Worm (Caenorhabditis elegans) whole organism, L3 larva: ENCODE results near the gene Y79H2A.2.

Source experiments
- aly-2 ChIP-seq: fragments of 150-350 bp; optimal IDR thresholded peaks from 2 replicates; lab custom pipeline; 2014; ENCODE audit warnings: missing biosample characterization, missing genetic modification characterization
- ceh-82 ChIP-seq: fragments of 150-350 bp; optimal IDR thresholded peaks from 2 replicates; lab custom pipeline; 2014; ENCODE audit warnings: missing biosample characterization, missing genetic modification characterization
- egl-27 ChIP-seq: sonication (generic microtip); optimal IDR thresholded peaks from 4 replicates; lab custom pipeline; 2017; ENCODE audit warnings: missing biosample characterization, missing genetic modification reagents, missing genetic modification characterization
- elt-1 ChIP-seq: fragments of 150-350 bp; optimal IDR thresholded peaks from 2 replicates; lab custom pipeline; 2014; ENCODE audit warnings: missing biosample characterization, missing genetic modification characterization
- elt-2 ChIP-seq: sonication (generic microtip); optimal IDR thresholded peaks from 2 replicates; lab custom pipeline; 2016; ENCODE audit warnings: missing genetic modification reagents, mild to moderate bottlenecking, missing genetic modification characterization, missing compliant biosample characterization
- hmg-11 ChIP-seq: sonication (generic microtip); optimal IDR thresholded peaks from 2 replicates; lab custom pipeline; 2016; ENCODE audit warnings: missing genetic modification characterization, missing compliant biosample characterization
- jun-1 ChIP-seq: fragments of 150-350 bp; optimal IDR thresholded peaks from 2 replicates; lab custom pipeline; 2014; ENCODE audit warnings: missing biosample characterization, missing genetic modification reagents, missing genetic modification characterization
- lin-15B ChIP-seq: fragments of 150-350 bp; optimal IDR thresholded peaks from 2 replicates; lab custom pipeline; 2014; ENCODE audit warnings: missing biosample characterization, missing genetic modification characterization
- lin-39 ChIP-seq: fragments of 150-350 bp; optimal IDR thresholded peaks from 2 replicates; lab custom pipeline; 2018; ENCODE audit warnings: missing biosample characterization, missing genetic modification reagents, missing genetic modification characterization
- nfya-1 ChIP-seq: sonication (generic microtip); optimal IDR thresholded peaks from 2 replicates; lab custom pipeline; 2017; ENCODE audit warnings: missing genetic modification characterization, mild to moderate bottlenecking, missing compliant biosample characterization, antibody characterized with exemption, moderate library complexity; ENCODE audit not compliant: insufficient read depth
- nhr-11 ChIP-seq: fragments of 150-350 bp; optimal IDR thresholded peaks from 2 replicates; lab custom pipeline; 2014; ENCODE audit warnings: missing biosample characterization, missing genetic modification characterization
- nhr-12 ChIP-seq: fragments of 150-350 bp; optimal IDR thresholded peaks from 2 replicates; lab custom pipeline; 2014; ENCODE audit warnings: missing biosample characterization, missing genetic modification characterization
- nhr-25 ChIP-seq: sonication (generic microtip); optimal IDR thresholded peaks from 2 replicates; lab custom pipeline; 2017; ENCODE audit warnings: missing biosample characterization, missing genetic modification characterization
- nhr-28 ChIP-seq: fragments of 150-350 bp; optimal IDR thresholded peaks from 2 replicates; lab custom pipeline; 2014; ENCODE audit warnings: missing biosample characterization, missing genetic modification characterization
- nhr-77 ChIP-seq: fragments of 150-350 bp; optimal IDR thresholded peaks from 2 replicates; lab custom pipeline; 2014; ENCODE audit warnings: missing biosample characterization, missing genetic modification characterization
- pha-4 ChIP-seq: fragments of 150-350 bp; optimal IDR thresholded peaks from 2 replicates; lab custom pipeline; 2014; ENCODE audit warnings: missing biosample characterization, missing genetic modification reagents, missing genetic modification characterization
- pqm-1 ChIP-seq: fragments of 150-350 bp; optimal IDR thresholded peaks from 2 replicates; lab custom pipeline; 2017; ENCODE audit warnings: missing biosample characterization, missing genetic modification characterization, inconsistent platforms
- sea-2 ChIP-seq: fragments of 150-350 bp; sonication (generic microtip); optimal IDR thresholded peaks from 4 replicates; lab custom pipeline; 2014; ENCODE audit warnings: missing biosample characterization, missing genetic modification reagents, missing genetic modification characterization
- snpc-4 ChIP-seq: fragments of 150-350 bp; optimal IDR thresholded peaks from 2 replicates; lab custom pipeline; 2014; ENCODE audit warnings: missing biosample characterization, missing genetic modification characterization
- tbx-2 ChIP-seq: sonication (generic microtip); optimal IDR thresholded peaks from 2 replicates; lab custom pipeline; 2016; ENCODE audit warnings: mild to moderate bottlenecking, missing genetic modification characterization, missing compliant biosample characterization

The Y79H2A.2 gene

ce11 chrIII:11985066-11985465, 45.5 kb downstream of the Y79H2A.2 start:
- TF ChIP-seq elt-1 (tag; lab: Kevin White, UChicago) (no peak), tbx-2 (no peak), ceh-82 (no peak), nhr-77 (tag; lab: Kevin White, UChicago) (no peak), hmg-11 (no peak), lin-39 (no peak)
- TF ChIP-seq, all 47 proteins: peak for 0

- no peak for TF ChIP-seq nhr-12
- TF ChIP-seq aly-2 (tag; lab: Kevin White, UChicago) = no peak
- TF ChIP-seq snpc-4 (tag; lab: Kevin White, UChicago) = no peak
Observed at ce11 chrIII:11982474-11982873, 48.1 kb downstream of the Y79H2A.2 start.

- TF ChIP-seq lin-15B (tag; lab: Kevin White, UChicago) (peak; percentile 87), lin-39 (peak; percentile 62), elt-2 (tag; lab: Kevin White, UChicago) (peak; percentile 13), nhr-28 (no peak), nfya-1 (peak; percentile 93), pha-4 (tag; lab: Kevin White, UChicago) (peak; percentile 50), sea-2 (no peak), nhr-25 (tag; lab: Kevin White, UChicago) (peak; percentile 2), nhr-11 (no peak), snpc-4 (tag; lab: Kevin White, UChicago) (peak; percentile 39), hmg-11 (peak; percentile 76)
- TF ChIP-seq, all 47 proteins: peak for 8
Observed at ce11 chrIII:11981539-11981938, 49.0 kb downstream of the Y79H2A.2 start.

DNA sequence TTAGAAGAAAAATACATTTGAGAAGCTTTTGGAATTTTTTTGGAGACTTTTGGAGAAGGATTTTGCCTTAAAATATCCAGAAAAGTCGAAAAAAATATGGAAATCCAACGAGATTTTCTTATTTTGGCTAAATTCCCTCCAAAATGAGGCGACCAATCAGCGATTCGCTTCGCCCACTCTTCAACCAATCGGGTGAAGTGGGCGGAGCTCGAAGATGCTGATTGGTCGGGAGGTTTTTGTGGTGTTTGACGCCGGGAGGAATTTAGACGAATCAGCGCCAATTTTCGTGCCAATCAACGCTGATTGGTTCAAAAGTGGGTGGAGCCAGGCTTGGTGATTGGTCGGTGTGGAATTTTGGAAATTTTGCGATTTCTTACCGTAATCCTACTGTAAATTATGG, 49.8 kb downstream of the Y79H2A.2 start:
- TF ChIP-seq lin-15B (tag; lab: Kevin White, UChicago) (no peak), jun-1 (tag; lab: Kevin White, UChicago) (no peak), nfya-1 (peak; percentile 96), pqm-1 (tag; lab: Kevin White, UChicago) (no peak), tbx-2 (no peak), snpc-4 (tag; lab: Kevin White, UChicago) (no peak), egl-27 (tag; lab: Kevin White, UChicago) (no peak)
